Worm (Caenorhabditis elegans): Measurements from ENCODE around the gene R193.1.

DNA sequence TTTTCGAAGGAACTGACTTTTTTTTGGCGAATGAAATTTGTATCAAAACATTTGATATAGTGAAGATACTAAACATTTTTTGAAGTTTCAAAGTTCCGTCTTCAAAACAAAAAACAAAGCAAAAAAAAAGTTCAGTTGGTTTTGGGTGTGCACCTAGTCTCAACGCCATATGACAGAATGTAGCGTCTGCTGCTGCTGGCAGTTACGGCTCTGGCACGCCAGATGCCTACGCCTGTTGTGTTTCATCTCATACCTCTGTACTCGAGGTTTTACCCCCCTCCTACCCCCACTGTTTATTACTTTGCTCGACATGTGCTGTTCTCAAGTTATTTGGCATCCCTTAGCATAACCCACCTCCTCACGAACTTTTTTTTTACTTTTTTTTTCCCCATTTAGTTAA is 44.0 kb upstream of the R193.1 start:
- TF ChIP-seq lsy-2 (tag; optimal IDR thresholded peaks at IDR 0.05) (no peak), ceh-83 (GFP tag; optimal IDR thresholded peaks at IDR 0.05) (no peak), snpc-4 (tag; optimal IDR thresholded peaks at IDR 0.05) (no peak), nhr-2 (tag; optimal IDR thresholded peaks at IDR 0.05) (no peak), drap-1 (GFP tag; optimal IDR thresholded peaks at IDR 0.05) (no peak), sem-2 (GFP tag; optimal IDR thresholded peaks at IDR 0.05) (no peak), tbx-8 (GFP tag; optimal IDR thresholded peaks at IDR 0.05) (no peak)

All from whole organism, mixed stage, embryonic.